Worm (Caenorhabditis elegans): ENCODE results near the gene C56C10.6.
"Not testable (repeated sequence)": the region's sequence is repeated elsewhere in the genome, so short reads cannot be mapped to it uniquely, and the experiment has no call there.

The C56C10.6 gene

DNA sequence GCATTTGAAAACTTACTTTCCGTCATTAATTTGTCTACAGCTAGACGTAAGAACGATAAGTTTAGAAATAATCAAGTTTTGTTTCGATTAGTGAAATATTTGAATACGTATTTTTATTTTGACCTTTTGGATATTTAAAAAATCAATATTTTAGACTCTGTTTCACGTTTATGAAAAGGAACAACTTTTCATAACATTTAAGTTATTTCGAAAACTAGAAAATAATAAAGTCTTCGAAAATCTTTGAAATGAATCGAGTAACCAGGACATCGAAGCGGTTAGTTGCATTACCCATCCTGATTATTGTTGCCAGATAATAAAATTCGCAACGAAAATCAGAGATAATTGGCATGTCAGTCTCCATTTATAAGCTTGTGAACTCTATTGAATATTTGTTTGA lies at the start of gene C56C10.6:
TSS of gene C56C10.6 (minus strand) at position 101 of the 400 bp plus-strand sequence.
- TF ChIP-seq efl-1 (optimal IDR thresholded peaks at IDR 0.05) (no peak), efl-1 (GFP tag; optimal IDR thresholded peaks at IDR 0.05 in 1 of 2) (peak in 1 of 2 experiments; percentile 28), unc-130 (tag; optimal IDR thresholded peaks at IDR 0.05) (no peak)

DNA sequence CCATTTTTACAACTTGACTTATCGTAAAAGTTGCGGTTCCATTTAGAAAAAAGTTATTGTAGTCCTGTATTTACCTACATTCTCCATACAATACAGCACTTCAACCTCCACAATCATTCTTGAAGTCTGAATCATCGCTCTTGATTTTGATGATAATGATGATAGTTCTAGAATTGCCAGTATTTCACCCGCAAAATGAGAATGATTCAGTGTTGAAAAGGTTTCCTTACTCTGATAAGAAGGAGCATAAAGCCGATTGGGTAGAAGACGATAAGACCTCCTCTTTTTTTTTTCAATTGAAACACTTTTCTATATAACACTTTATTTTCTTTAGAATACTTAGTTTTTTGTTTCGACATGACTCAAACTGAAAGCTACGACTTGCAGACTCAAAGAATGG lies 49.7 kb upstream of the C56C10.6 start, which contains the start of gene T19D12.4:
TSS of gene T19D12.4 (plus strand) at position 295 of the 400 bp plus-strand sequence.
- no peak for TF ChIP-seq ztf-4 (tag; optimal IDR thresholded peaks at IDR 0.05)
- TF ChIP-seq elt-2 (tag; optimal IDR thresholded peaks at IDR 0.05): peak; percentile 82
- TF ChIP-seq nhr-76 (tag; optimal IDR thresholded peaks at IDR 0.05): no peak

DNA sequence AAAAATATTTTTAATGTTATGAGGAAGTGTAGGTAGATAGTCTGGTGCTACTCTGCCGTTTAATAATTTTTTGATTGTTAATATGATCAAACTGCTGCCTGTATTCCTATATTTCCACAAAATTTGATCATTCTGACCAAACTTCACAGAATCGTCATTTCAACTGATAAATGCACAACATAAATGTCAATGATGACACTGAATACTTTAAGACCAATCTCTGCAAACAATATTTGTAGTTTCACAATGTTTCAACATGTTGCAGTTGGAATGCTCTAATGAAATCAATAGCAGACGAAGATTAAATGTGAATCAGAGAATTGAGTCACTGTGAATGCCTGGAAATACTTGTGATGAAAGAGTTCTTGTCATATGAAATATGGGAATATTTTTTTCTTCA lies 48.6 kb upstream of the C56C10.6 start:
- TF ChIP-seq lin-35 (GFP tag; optimal IDR thresholded peaks at IDR 0.05) (no peak), C04F5.9 (tag; optimal IDR thresholded peaks at IDR 0.05) (no peak), mef-2 (tag; optimal IDR thresholded peaks at IDR 0.05) (no peak), pag-3 (tag; optimal IDR thresholded peaks at IDR 0.05; ENCODE audit: borderline replicate concordance, insufficient read depth) (no peak), jun-1 (tag; optimal IDR thresholded peaks at IDR 0.05) (no peak), aha-1 (tag; optimal IDR thresholded peaks at IDR 0.05) (no peak), sptf-1 (tag; optimal IDR thresholded peaks at IDR 0.05) (no peak), zip-4 (GFP tag; optimal IDR thresholded peaks at IDR 0.05) (no peak), nhr-11 (tag; optimal IDR thresholded peaks at IDR 0.05) (no peak)

DNA sequence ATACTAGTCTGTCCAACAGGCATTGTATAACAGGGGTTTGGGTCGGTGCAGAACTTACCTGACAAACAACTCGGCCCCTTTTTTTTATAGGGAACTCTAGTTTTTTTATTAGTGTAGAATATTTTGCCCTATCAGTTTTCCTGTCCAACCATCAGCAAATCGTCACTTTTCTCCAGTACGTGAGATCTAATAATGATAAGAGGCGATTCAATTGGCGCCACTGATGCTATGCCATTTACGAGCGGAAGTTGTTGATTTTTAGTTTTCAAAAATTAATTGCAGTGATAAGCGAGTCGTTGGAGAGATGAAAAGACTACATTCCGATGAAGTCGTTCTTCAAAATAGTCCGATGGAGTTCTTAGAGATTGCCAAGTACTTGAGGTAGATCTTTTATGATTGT lies 47.3 kb upstream of the C56C10.6 start:
- TF ChIP-seq fos-1 (tag; optimal IDR thresholded peaks at IDR 0.05): no peak
- TF ChIP-seq elt-2 (tag; optimal IDR thresholded peaks at IDR 0.05): peak; percentile 35

ce11 chrII:6627182-6627581 lies 46.0 kb upstream of the C56C10.6 start, which contains the start of the genes F54H5.5 and F54H5.2:
Gene F54H5.5 (minus strand): TSS chrII:6627282.
Gene F54H5.2 (plus strand): TSS chrII:6627484.
- not testable (repeated sequence) for TF ChIP-seq nhr-11, C04F5.9, unc-30 (tag; optimal IDR thresholded peaks at IDR 0.05)

ce11 chrII:6625302-6625701 lies 44.2 kb upstream of the C56C10.6 start, which contains the start of gene F54H5.14:
Gene F54H5.14 (minus strand): TSS chrII:6625402.
- no peak for TF ChIP-seq irx-1 (tag; optimal IDR thresholded peaks at IDR 0.05)
- TF ChIP-seq tlp-1 (tag; optimal IDR thresholded peaks at IDR 0.05): no peak
- no peak for TF ChIP-seq hlh-4 (tag; optimal IDR thresholded peaks at IDR 0.05)

ce11 chrII:6621886-6622285 lies 40.8 kb upstream of the C56C10.6 start, which contains the start of gene F54H5.3:
Gene F54H5.3 (plus strand): TSS chrII:6622186.
- no peak for TF ChIP-seq C34B4.2 (tag; optimal IDR thresholded peaks at IDR 0.05)
- no peak for TF ChIP-seq lsy-2 (tag; optimal IDR thresholded peaks at IDR 0.05)
- no peak for TF ChIP-seq ets-5 (GFP tag; IDR thresholded peaks at IDR 0.05)
- TF ChIP-seq ztf-11 (tag; optimal IDR thresholded peaks at IDR 0.05): no peak
- TF ChIP-seq sox-4 (tag; optimal IDR thresholded peaks at IDR 0.05): no peak
- TF ChIP-seq isw-1 (GFP tag; IDR thresholded peaks at IDR 0.05): no peak
- TF ChIP-seq ceh-63 (GFP tag; optimal IDR thresholded peaks at IDR 0.05): no peak
- TF ChIP-seq mef-2 (tag; optimal IDR thresholded peaks at IDR 0.05): no peak
- TF ChIP-seq nhr-11 (tag; optimal IDR thresholded peaks at IDR 0.05): no peak
- TF ChIP-seq nhr-85 (tag): no peak
- no peak for TF ChIP-seq sptf-1 (tag; optimal IDR thresholded peaks at IDR 0.05)
- TF ChIP-seq F16B12.6 (tag; optimal IDR thresholded peaks at IDR 0.05): no peak
- no peak for TF ChIP-seq ztf-4 (tag; optimal IDR thresholded peaks at IDR 0.05)

ce11 chrII:6619007-6619406 lies 37.9 kb upstream of the C56C10.6 start:
- TF ChIP-seq efl-3 (GFP tag; optimal IDR thresholded peaks at IDR 0.05) (no peak), unc-86 (tag; optimal IDR thresholded peaks at IDR 0.05) (no peak), ets-5 (GFP tag; IDR thresholded peaks at IDR 0.05) (no peak), mdl-1 (tag; optimal IDR thresholded peaks at IDR 0.05) (no peak), sup-37 (GFP tag; optimal IDR thresholded peaks at IDR 0.05) (no peak), hlh-17 (GFP tag; optimal IDR thresholded peaks at IDR 0.05; ENCODE audit: borderline replicate concordance) (no peak), zag-1 (tag; optimal IDR thresholded peaks at IDR 0.05) (no peak), isw-1 (GFP tag; IDR thresholded peaks at IDR 0.05) (no peak), lin-35 (GFP tag; optimal IDR thresholded peaks at IDR 0.05) (peak in 1 of 2 experiments; percentile 13), dsc-1 (tag; optimal IDR thresholded peaks at IDR 0.05) (no peak), fkh-10 (GFP tag; optimal IDR thresholded peaks at IDR 0.05) (no peak), nhr-77 (tag; optimal IDR thresholded peaks at IDR 0.05) (no peak), ces-1 (GFP tag; optimal IDR thresholded peaks at IDR 0.05) (no peak), ceh-8 (GFP tag; optimal IDR thresholded peaks at IDR 0.05) (no peak), lsy-2 (tag; optimal IDR thresholded peaks at IDR 0.05) (peak in 1 of 2 experiments; percentile 32)
